Worm (Caenorhabditis elegans) whole organism, midembryonic: ENCODE results near the gene swp-1.

Experiments used
- cog-1 ChIP-seq: sonication (generic microtip); optimal IDR thresholded peaks from 2 replicates; lab custom pipeline; 2016; ENCODE audit warnings: missing genetic modification characterization, missing compliant biosample characterization
- ztf-23 ChIP-seq: fragments of 200-800 bp; sonication (Bioruptor generic); IDR thresholded peaks from 2 replicates; pipeline ENCODE4 v1.3.6; 2022; ENCODE audit warnings: missing genetic modification reagents, missing genetic modification characterization, missing compliant biosample characterization

ce11 chrIII:5740666-5741065 lies 35.3 kb upstream of the swp-1 start, which contains the start of gene B0244.16:
- no peak for TF ChIP-seq cog-1 (tag; lab: Kevin White, UChicago)
- no peak for TF ChIP-seq ztf-23 (GFP tag; lab: Robert Waterston, UW)
